Fruit fly (Drosophila melanogaster) whole organism, wandering third instar larva: ENCODE measurements around the gene sxe2.

Experiments used
- Abd-B ChIP-seq: fragments of >200 bp; optimal IDR thresholded peaks from 2 replicates; lab custom pipeline; 2017; ENCODE audit warnings: missing biosample characterization, missing genetic modification characterization
- CG32264 ChIP-seq: fragments of 200-800 bp; sonication (Bioruptor generic); optimal IDR thresholded peaks from 2 replicates; lab custom pipeline; 2016; ENCODE audit warnings: missing biosample characterization, missing genetic modification characterization
- CG9705 ChIP-seq: fragments of 200-800 bp; sonication (Bioruptor generic); optimal IDR thresholded peaks from 2 replicates; lab custom pipeline; 2018; ENCODE audit warnings: missing biosample characterization, mild to moderate bottlenecking, missing genetic modification characterization
- CrebA ChIP-seq: fragments of 200-800 bp; sonication (Bioruptor generic); optimal IDR thresholded peaks from 2 replicates; lab custom pipeline; 2016; ENCODE audit warnings: missing biosample characterization, mild to moderate bottlenecking, missing genetic modification characterization, borderline replicate concordance
- Dfd ChIP-seq: fragments of >200 bp; optimal IDR thresholded peaks from 2 replicates; lab custom pipeline; 2017; ENCODE audit warnings: missing biosample characterization, missing genetic modification characterization
- Dif ChIP-seq: fragments of 200-275, 200-300 bp; sonication (Bioruptor generic); optimal IDR thresholded peaks from 2 replicates; lab custom pipeline; 2018; ENCODE audit warnings: missing biosample characterization, missing genetic modification characterization; ENCODE audit not compliant: partially characterized antibody
- GATAd ChIP-seq: sonication (Bioruptor generic); optimal IDR thresholded peaks from 2 replicates; lab custom pipeline; 2016; ENCODE audit warnings: missing biosample characterization, missing genetic modification characterization
- HLH106 ChIP-seq: fragments of 200-800 bp; optimal IDR thresholded peaks from 3 replicates; lab custom pipeline; 2019; ENCODE audit warnings: missing biosample characterization, mild to moderate bottlenecking, missing genetic modification characterization, moderate library complexity
- Hnf4 ChIP-seq: fragments of 200-800 bp; sonication (Bioruptor generic); optimal IDR thresholded peaks from 2 replicates; lab custom pipeline; 2016; ENCODE audit warnings: missing biosample characterization, mild to moderate bottlenecking, missing genetic modification characterization
- Hr78 ChIP-seq: fragments of >200 bp; optimal IDR thresholded peaks from 2 replicates; lab custom pipeline; 2017; ENCODE audit warnings: missing biosample characterization, missing genetic modification characterization
- Hr83 ChIP-seq: fragments of 200-300 bp; sonication (Bioruptor generic); optimal IDR thresholded peaks from 2 replicates; lab custom pipeline; 2016; ENCODE audit warnings: missing biosample characterization, mild to moderate bottlenecking, missing genetic modification characterization, moderate library complexity; ENCODE audit not compliant: poor library complexity, severe bottlenecking
- Jra ChIP-seq: sonication (Bioruptor generic); optimal IDR thresholded peaks from 2 replicates; lab custom pipeline; 2016; ENCODE audit warnings: missing biosample characterization, missing genetic modification characterization
- Mio ChIP-seq: sonication (Bioruptor generic); optimal IDR thresholded peaks from 2 replicates; lab custom pipeline; 2016; ENCODE audit warnings: missing biosample characterization, missing genetic modification characterization
- Myc ChIP-seq: fragments of >200 bp; optimal IDR thresholded peaks from 2 replicates; lab custom pipeline; 2017
- N ChIP-seq: fragments of >200 bp; optimal IDR thresholded peaks from 2 replicates; lab custom pipeline; 2018; ENCODE audit warnings: missing biosample characterization, missing external identifiers, missing genetic modification characterization
- OdsH ChIP-seq: fragments of 200-800 bp; sonication (Bioruptor generic); optimal IDR thresholded peaks from 2 replicates; lab custom pipeline; 2016; ENCODE audit warnings: missing biosample characterization, mild to moderate bottlenecking, missing genetic modification characterization
- Rel ChIP-seq, 2 experiments: fragments of 200-800 bp; sonication (Bioruptor generic) in 1 of 2; optimal IDR thresholded peaks; 2 replicates in 1 of 2; 3 replicates in 1 of 2; lab custom pipeline; 2016 to 2019; ENCODE audit warnings: mild to moderate bottlenecking in 2 of 2, missing biosample characterization in 2 of 2, missing genetic modification characterization in 2 of 2, moderate library complexity in 1 of 2
- Sp1 ChIP-seq: fragments of 200-800 bp; sonication (Bioruptor generic); optimal IDR thresholded peaks from 3 replicates; lab custom pipeline; 2019; ENCODE audit warnings: missing biosample characterization, mild to moderate bottlenecking, missing genetic modification characterization, moderate library complexity
- Vsx2 ChIP-seq: fragments of 200-300, 225-300 bp; sonication (Bioruptor generic); optimal IDR thresholded peaks from 2 replicates; lab custom pipeline; 2018; ENCODE audit warnings: missing biosample characterization, missing genetic modification characterization; ENCODE audit not compliant: partially characterized antibody
- br ChIP-seq: fragments of 200-800 bp; sonication (Bioruptor generic); optimal IDR thresholded peaks from 2 replicates; lab custom pipeline; 2016; ENCODE audit warnings: missing biosample characterization, missing genetic modification characterization
- brk ChIP-seq: fragments of 200-800 bp; sonication (Bioruptor generic); optimal IDR thresholded peaks from 2 replicates; lab custom pipeline; 2016; ENCODE audit warnings: missing biosample characterization, mild to moderate bottlenecking, missing genetic modification characterization
- dl ChIP-seq, 2 experiments: fragments of 175-275, 200-275 bp in 1 of 2; fragments of 200-275 bp in 1 of 2; sonication (Bioruptor generic); optimal IDR thresholded peaks; lab custom pipeline; 2018; ENCODE audit warnings: mild to moderate bottlenecking in 2 of 2, missing biosample characterization in 2 of 2, missing genetic modification characterization in 2 of 2, moderate library complexity in 2 of 2; ENCODE audit not compliant: partially characterized antibody in 2 of 2, insufficient read depth in 1 of 2
- dmrt93B ChIP-seq: fragments of 200-800 bp; sonication (Bioruptor generic); optimal IDR thresholded peaks from 2 replicates; lab custom pipeline; 2018; ENCODE audit warnings: missing biosample characterization, mild to moderate bottlenecking, missing genetic modification characterization
- dsf ChIP-seq: sonication (Bioruptor generic); optimal IDR thresholded peaks from 2 replicates; lab custom pipeline; 2016; ENCODE audit warnings: missing biosample characterization, missing genetic modification characterization, borderline replicate concordance
- ey ChIP-seq: fragments of 200-800 bp; sonication (Bioruptor generic); optimal IDR thresholded peaks from 2 replicates; lab custom pipeline; 2016; ENCODE audit warnings: missing biosample characterization, missing genetic modification characterization
- foxo ChIP-seq, 2 experiments: fragments of 200-800 bp; sonication (Bioruptor generic); optimal IDR thresholded peaks; 2 replicates in 1 of 2; 3 replicates in 1 of 2; lab custom pipeline; 2016 to 2017; ENCODE audit warnings: missing biosample characterization in 2 of 2, missing genetic modification characterization in 2 of 2
- fru ChIP-seq: fragments of 200-800 bp; sonication (Bioruptor generic); optimal IDR thresholded peaks from 3 replicates; lab custom pipeline; 2016; ENCODE audit warnings: missing biosample characterization, mild to moderate bottlenecking, missing genetic modification characterization
- h ChIP-seq: fragments of 200-800 bp; sonication (Bioruptor generic); optimal IDR thresholded peaks from 3 replicates; lab custom pipeline; 2016; ENCODE audit warnings: missing biosample characterization, mild to moderate bottlenecking, missing genetic modification characterization
- jim ChIP-seq: fragments of 175-275, 200-325 bp; sonication (Bioruptor generic); optimal IDR thresholded peaks from 2 replicates; lab custom pipeline; 2016; ENCODE audit warnings: missing biosample characterization, mild to moderate bottlenecking, missing genetic modification characterization
- lola ChIP-seq: fragments of >200 bp; optimal IDR thresholded peaks from 2 replicates; lab custom pipeline; 2017; ENCODE audit warnings: missing biosample characterization, missing genetic modification characterization
- pan ChIP-seq: fragments of >200 bp; optimal IDR thresholded peaks from 2 replicates; lab custom pipeline; 2017
- psq ChIP-seq: fragments of 200-800 bp; sonication (Bioruptor generic); optimal IDR thresholded peaks from 3 replicates; lab custom pipeline; 2017; ENCODE audit warnings: missing biosample characterization, mild to moderate bottlenecking, missing genetic modification characterization, moderate library complexity
- rgr ChIP-seq: fragments of 200-800 bp; sonication (Bioruptor generic); optimal IDR thresholded peaks from 3 replicates; lab custom pipeline; 2016; ENCODE audit warnings: missing biosample characterization, mild to moderate bottlenecking, missing genetic modification characterization
- sage ChIP-seq: fragments of 200-800 bp; sonication (Bioruptor generic); optimal IDR thresholded peaks from 2 replicates; lab custom pipeline; 2016; ENCODE audit warnings: missing biosample characterization, mild to moderate bottlenecking, missing genetic modification characterization
- sv ChIP-seq: fragments of 200-800 bp; sonication (Bioruptor generic); optimal IDR thresholded peaks from 3 replicates; lab custom pipeline; 2016; ENCODE audit warnings: missing biosample characterization, missing genetic modification characterization
- tai ChIP-seq: sonication (Bioruptor generic); optimal IDR thresholded peaks from 2 replicates; lab custom pipeline; 2016; ENCODE audit warnings: missing biosample characterization, missing genetic modification characterization
- usp ChIP-seq: fragments of >200 bp; optimal IDR thresholded peaks from 2 replicates; lab custom pipeline; 2017; ENCODE audit warnings: missing biosample characterization, missing genetic modification characterization
- woc ChIP-seq: sonication (Bioruptor generic); optimal IDR thresholded peaks from 2 replicates; lab custom pipeline; 2016; ENCODE audit warnings: missing biosample characterization, mild to moderate bottlenecking, missing genetic modification characterization

The sxe2 gene

dm6 chr3R:16042137-16042899 is 41.4 kb upstream of the sxe2 start:
- TF ChIP-seq foxo (GFP tag; optimal IDR thresholded peaks at IDR 0.05; lab: Kevin White, UChicago) (peak in 1 of 2 experiments; percentile 12), br (GFP tag; lab: Kevin White, UChicago) (no peak), ey (GFP tag; lab: Kevin White, UChicago) (no peak), HLH106 (tag; lab: Kevin White, UChicago) (peak; percentile 10)

DNA sequence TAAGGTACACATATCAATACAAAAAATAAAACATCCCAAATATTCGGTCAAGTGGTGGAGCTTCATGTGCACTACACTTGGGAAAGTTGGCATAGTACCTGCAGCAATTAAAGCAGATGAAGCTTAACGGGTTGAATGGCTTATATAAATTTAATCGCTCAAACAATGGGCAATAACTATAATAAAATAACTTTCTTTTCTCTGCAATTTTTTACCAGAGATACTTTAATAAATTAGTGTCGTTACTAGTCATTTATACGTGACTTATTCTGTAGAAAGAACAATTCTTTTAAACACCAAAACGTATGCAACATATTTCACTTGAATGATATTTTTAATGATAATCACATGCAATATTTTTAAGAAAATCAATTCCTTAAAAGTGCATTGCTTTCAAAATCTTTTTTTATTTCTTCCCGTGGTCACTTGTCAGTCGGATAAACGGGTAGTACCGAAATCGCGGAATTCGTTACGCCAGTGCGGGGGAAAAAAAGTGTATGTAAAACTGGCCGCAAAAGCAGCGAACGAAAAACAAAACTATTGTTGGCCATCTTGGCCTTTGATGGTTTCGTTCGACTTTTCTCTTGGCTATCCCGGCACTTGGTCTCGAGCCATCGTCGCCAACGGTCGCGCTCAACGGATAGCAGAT is 40.7 kb upstream of the sxe2 start, which contains the start of gene Jhbp4:
Jhbp4 (plus strand) TSS at position 599 of the 649 bp plus-strand sequence.
- TF ChIP-seq Myc (peak; percentile 19), Dfd (no peak), Hr83 (GFP tag; lab: Kevin White, UChicago) (no peak)

DNA sequence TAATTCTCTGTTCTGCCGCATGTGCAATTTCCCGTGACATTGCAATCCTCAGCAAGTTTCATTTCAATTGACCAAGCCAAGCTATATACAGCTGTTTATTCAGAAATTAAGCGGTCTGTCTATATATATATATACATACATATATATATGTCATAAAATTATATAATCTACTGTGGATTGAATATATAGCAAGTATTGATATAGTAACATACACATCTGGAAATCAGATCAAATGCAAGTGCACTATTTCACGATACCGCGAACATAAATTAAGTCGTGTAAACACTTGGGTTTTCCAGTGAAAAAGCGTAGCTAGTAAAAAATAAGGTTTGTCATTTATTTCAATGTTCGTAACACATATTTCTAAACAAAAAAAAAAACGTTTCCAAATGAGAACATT is 37.6 kb upstream of the sxe2 start, which contains the start of gene Jhbp5:
Jhbp5 (minus strand) TSS at position 101 of the 400 bp plus-strand sequence.
- no peak for TF ChIP-seq Hr83 (GFP tag; lab: Kevin White, UChicago)
- TF ChIP-seq Jra (GFP tag; lab: Kevin White, UChicago), result no peak
- no peak for TF ChIP-seq foxo (GFP tag; optimal IDR thresholded peaks at IDR 0.05; lab: Kevin White, UChicago)
- TF ChIP-seq Myc, result no peak
- no peak for TF ChIP-seq psq

- peak; percentile 50 for TF ChIP-seq h (GFP tag; lab: Kevin White, UChicago)
- no peak for TF ChIP-seq GATAd (GFP tag; lab: Kevin White, UChicago)
- no peak for TF ChIP-seq pan (lab: Kevin White, UChicago)
- TF ChIP-seq dsf (GFP tag; lab: Kevin White, UChicago), result no peak
- TF ChIP-seq rgr, result peak; percentile 66
- TF ChIP-seq brk, result no peak
- TF ChIP-seq dmrt93B (GFP tag; lab: Kevin White, UChicago), result no peak
- TF ChIP-seq dl (GFP tag; optimal IDR thresholded peaks at IDR 0.05; lab: Kevin White, UChicago; ENCODE audit: insufficient read depth in 1 of 2, partially characterized antibody in 2 of 2), result no peak
- TF ChIP-seq foxo (GFP tag; optimal IDR thresholded peaks at IDR 0.05; lab: Kevin White, UChicago), result peak in 1 of 2 experiments; percentile 69
- TF ChIP-seq Dif, result no peak
- TF ChIP-seq Hr78, result no peak
- TF ChIP-seq Jra (GFP tag; lab: Kevin White, UChicago), result peak; percentile 42
- TF ChIP-seq CG9705 (GFP tag; lab: Kevin White, UChicago), result peak; percentile 8
- TF ChIP-seq tai, result no peak
- no peak for TF ChIP-seq Hr83 (GFP tag; lab: Kevin White, UChicago)
- no peak for TF ChIP-seq usp (GFP tag; lab: Kevin White, UChicago)
- TF ChIP-seq Rel (GFP tag; optimal IDR thresholded peaks at IDR 0.05; lab: Kevin White, UChicago), result no peak
- TF ChIP-seq Rel (tag; optimal IDR thresholded peaks at IDR 0.05; lab: Kevin White, UChicago), result no peak
- no peak for TF ChIP-seq woc (GFP tag; lab: Kevin White, UChicago)
- TF ChIP-seq psq, result peak; percentile 48
- TF ChIP-seq Vsx2 (GFP tag; lab: Kevin White, UChicago), result no peak
- peak; percentile 55 for TF ChIP-seq ey (GFP tag; lab: Kevin White, UChicago)
- no peak for TF ChIP-seq Abd-B
- TF ChIP-seq CG32264 (GFP tag; lab: Kevin White, UChicago), result no peak
- no peak for TF ChIP-seq OdsH (GFP tag; lab: Kevin White, UChicago)
- peak; percentile 69 for TF ChIP-seq HLH106 (tag; lab: Kevin White, UChicago)
- peak; percentile 17 for TF ChIP-seq sv
- TF ChIP-seq CrebA (GFP tag; lab: Kevin White, UChicago), result no peak
- no peak for TF ChIP-seq lola (GFP tag; lab: Kevin White, UChicago)
- no peak for TF ChIP-seq Myc
- TF ChIP-seq br (GFP tag; lab: Kevin White, UChicago), result peak; percentile 66
- no peak for TF ChIP-seq N (GFP tag; lab: Kevin White, UChicago)
- TF ChIP-seq Dfd, result no peak
- no peak for TF ChIP-seq sage (GFP tag; lab: Kevin White, UChicago)
- TF ChIP-seq fru (GFP tag; lab: Kevin White, UChicago), result peak; percentile 35
- no peak for TF ChIP-seq Hnf4
- TF ChIP-seq Sp1 (GFP tag; lab: Kevin White, UChicago), result peak; percentile 42
- no peak for TF ChIP-seq jim (GFP tag; lab: Kevin White, UChicago)
- TF ChIP-seq Mio (GFP tag; lab: Kevin White, UChicago), result no peak
Observed at dm6 chr3R:16049369-16049768, 34.3 kb upstream of the sxe2 start, which contains the start of the genes IKKbeta and CG5013. Gene IKKbeta (minus strand): TSS chr3R:16049421. Gene CG5013 (plus strand): TSS chr3R:16049670.
